Fruit fly (Drosophila melanogaster) whole organism, embryonic: ENCODE results near the gene CG34347.
A peak's percentile ranks its signal among the peaks of the same experiment; 100 is the strongest.

Source experiments
- Blimp-1 ChIP-seq: fragments of 200-800 bp; sonication (Bioruptor generic); optimal IDR thresholded peaks from 3 replicates; lab custom pipeline; 2018; ENCODE audit warnings: missing biosample characterization, missing genetic modification characterization, mild to moderate bottlenecking, moderate library complexity, missing genetic modification reagents
- CG10209 ChIP-seq: fragments of 200-800 bp; sonication (Bioruptor generic); optimal IDR thresholded peaks from 3 replicates; lab custom pipeline; 2017; ENCODE audit warnings: missing biosample characterization, mild to moderate bottlenecking, missing genetic modification characterization, missing genetic modification reagents
- CG10431 ChIP-seq: fragments of 200-800 bp; sonication (Bioruptor generic); optimal IDR thresholded peaks from 3 replicates; lab custom pipeline; 2018; ENCODE audit warnings: missing biosample characterization, mild to moderate bottlenecking, missing genetic modification characterization
- CG11093 ChIP-seq: fragments of 200-800 bp; sonication (Bioruptor generic); IDR thresholded peaks from 3 replicates; pipeline ENCODE4 v1.3.6; 2022; ENCODE audit warnings: missing biosample characterization, missing genetic modification characterization
- CG11696 ChIP-seq: fragments of 200-800 bp; sonication (Bioruptor generic); IDR thresholded peaks from 2 replicates; pipeline ENCODE4 v1.3.6; 2022; ENCODE audit warnings: missing biosample characterization, missing genetic modification characterization
- CG13287 ChIP-seq: fragments of 200-800 bp; sonication (Bioruptor generic); IDR thresholded peaks from 2 replicates; pipeline ENCODE4 v1.3.6; 2022; ENCODE audit warnings: missing biosample characterization, missing genetic modification characterization; ENCODE audit not compliant: partially characterized antibody
- CG13894 ChIP-seq: fragments of 200-800 bp; sonication (Bioruptor generic); optimal IDR thresholded peaks from 3 replicates; lab custom pipeline; 2018; ENCODE audit warnings: missing biosample characterization, mild to moderate bottlenecking, missing genetic modification characterization, moderate library complexity
- CG14441 ChIP-seq: fragments of 200-800 bp; sonication (Bioruptor generic); IDR thresholded peaks from 2 replicates; pipeline ENCODE4 v1.3.6; 2022; ENCODE audit warnings: missing biosample characterization, missing genetic modification characterization
- CG15011 ChIP-seq: fragments of 200-800 bp; sonication (Bioruptor generic); optimal IDR thresholded peaks from 3 replicates; lab custom pipeline; 2018; ENCODE audit warnings: missing biosample characterization, mild to moderate bottlenecking, missing genetic modification characterization
- CG15514 ChIP-seq: fragments of 200-800 bp; sonication (Bioruptor generic); optimal IDR thresholded peaks from 3 replicates; lab custom pipeline; 2017; ENCODE audit warnings: missing biosample characterization, missing genetic modification characterization, mild to moderate bottlenecking, moderate library complexity, missing genetic modification reagents
- CG1602 ChIP-seq: fragments of 200-800 bp; sonication (Bioruptor generic); optimal IDR thresholded peaks from 3 replicates; lab custom pipeline; 2016; ENCODE audit warnings: missing biosample characterization, missing genetic modification characterization
- CG17328 ChIP-seq: fragments of 200-800 bp; sonication (Bioruptor generic); IDR thresholded peaks from 2 replicates; pipeline ENCODE4 v1.3.6; 2022; ENCODE audit warnings: missing biosample characterization, missing genetic modification characterization
- CG17568 ChIP-seq: fragments of 200-800 bp; sonication (Bioruptor generic); optimal IDR thresholded peaks from 2 replicates; lab custom pipeline; 2018; ENCODE audit warnings: missing biosample characterization, mild to moderate bottlenecking, missing genetic modification characterization, moderate library complexity
- CG17829 ChIP-seq: fragments of 200-800 bp; optimal IDR thresholded peaks from 2 replicates; lab custom pipeline; 2019; ENCODE audit warnings: missing biosample characterization, mild to moderate bottlenecking, missing genetic modification characterization, moderate library complexity
- CG32772 ChIP-seq: fragments of 200-800 bp; sonication (Bioruptor generic); IDR thresholded peaks from 2 replicates; pipeline ENCODE4 v1.3.6; 2022; ENCODE audit warnings: missing biosample characterization, missing genetic modification characterization
- CG4820 ChIP-seq: fragments of 200-800 bp; sonication (Bioruptor generic); optimal IDR thresholded peaks from 3 replicates; lab custom pipeline; 2016; ENCODE audit warnings: missing biosample characterization, missing genetic modification characterization
- CG4854 ChIP-seq: fragments of 200-800 bp; sonication (Bioruptor generic); optimal IDR thresholded peaks from 2 replicates; lab custom pipeline; 2016; ENCODE audit warnings: missing biosample characterization, missing genetic modification characterization, inconsistent platforms
- CG7556 ChIP-seq: fragments of 200-800 bp; sonication (Bioruptor generic); optimal IDR thresholded peaks from 2 replicates; lab custom pipeline; 2017; ENCODE audit warnings: missing biosample characterization, mild to moderate bottlenecking, missing genetic modification characterization
- CG9797 ChIP-seq: fragments of 200-800 bp; sonication (Bioruptor generic); optimal IDR thresholded peaks from 3 replicates; lab custom pipeline; 2018; ENCODE audit warnings: missing biosample characterization, mild to moderate bottlenecking, missing genetic modification characterization
- CG9876 ChIP-seq: fragments of 200-800 bp; sonication (Bioruptor generic); optimal IDR thresholded peaks from 2 replicates; lab custom pipeline; 2016; ENCODE audit warnings: missing biosample characterization, missing genetic modification characterization
- CHES-1-like ChIP-seq: fragments of 200-800 bp; sonication (Bioruptor generic); optimal IDR thresholded peaks from 2 replicates; lab custom pipeline; 2016; ENCODE audit warnings: missing biosample characterization, missing genetic modification characterization
- CrebB ChIP-seq: fragments of 200-800 bp; sonication (Bioruptor generic); optimal IDR thresholded peaks from 3 replicates; lab custom pipeline; 2018; ENCODE audit warnings: missing biosample characterization, mild to moderate bottlenecking, missing genetic modification characterization
- Dad ChIP-seq: fragments of 200-800 bp; sonication (Bioruptor generic); optimal IDR thresholded peaks from 3 replicates; lab custom pipeline; 2016; ENCODE audit warnings: missing biosample characterization, missing genetic modification characterization
- Dek ChIP-seq: fragments of 200-800 bp; sonication (Bioruptor generic); optimal IDR thresholded peaks from 3 replicates; lab custom pipeline; 2019; ENCODE audit warnings: missing biosample characterization, mild to moderate bottlenecking, missing genetic modification characterization, moderate library complexity
- Dip2 ChIP-seq: fragments of 200-800 bp; sonication (Bioruptor generic); IDR thresholded peaks from 2 replicates; pipeline ENCODE4 v1.3.6; 2022; ENCODE audit warnings: missing biosample characterization, missing genetic modification characterization
- Dp ChIP-seq: fragments of 200-800 bp; sonication (Bioruptor generic); optimal IDR thresholded peaks from 2 replicates; lab custom pipeline; 2018; ENCODE audit warnings: missing biosample characterization, mild to moderate bottlenecking, missing genetic modification characterization, moderate library complexity
- H15 ChIP-seq: fragments of 200-800 bp; sonication (Bioruptor generic); IDR thresholded peaks from 3 replicates; pipeline ENCODE4 v1.3.6; 2022; ENCODE audit warnings: missing biosample characterization, missing genetic modification characterization
- H2.0 ChIP-seq: fragments of 200-800 bp; sonication (Bioruptor generic); IDR thresholded peaks from 2 replicates; pipeline ENCODE4 v1.3.6; 2022; ENCODE audit warnings: missing biosample characterization, missing genetic modification characterization
- HLH3B ChIP-seq: fragments of 200-800 bp; sonication (Bioruptor generic); IDR thresholded peaks from 2 replicates; pipeline ENCODE4 v1.3.6; 2022; ENCODE audit warnings: missing biosample characterization, missing genetic modification characterization
- Oli ChIP-seq: fragments of 200-800 bp; sonication (Bioruptor generic); optimal IDR thresholded peaks from 2 replicates; lab custom pipeline; 2018; ENCODE audit warnings: missing biosample characterization, mild to moderate bottlenecking, missing genetic modification characterization, moderate library complexity
- Opbp ChIP-seq: fragments of 200-800 bp; sonication (Bioruptor generic); IDR thresholded peaks from 3 replicates; pipeline ENCODE4 v1.3.6; 2022; ENCODE audit warnings: missing biosample characterization, missing genetic modification characterization; ENCODE audit not compliant: partially characterized antibody
- PHDP ChIP-seq: fragments of 200-800 bp; sonication (Bioruptor generic); optimal IDR thresholded peaks from 3 replicates; lab custom pipeline; 2018; ENCODE audit warnings: missing biosample characterization, mild to moderate bottlenecking, missing genetic modification characterization, moderate library complexity
- amos ChIP-seq: fragments of 200-800 bp; sonication (Bioruptor generic); IDR thresholded peaks from 2 replicates; pipeline ENCODE4 v1.3.6; 2022; ENCODE audit warnings: missing biosample characterization, missing genetic modification characterization; ENCODE audit not compliant: partially characterized antibody
- ase ChIP-seq: fragments of 200-800 bp; sonication (Bioruptor generic); IDR thresholded peaks from 3 replicates; pipeline ENCODE4 v1.3.6; 2022; ENCODE audit warnings: missing biosample characterization, missing genetic modification characterization
- da ChIP-seq: fragments of 200-800 bp; sonication (Bioruptor generic); optimal IDR thresholded peaks from 2 replicates; lab custom pipeline; 2016; ENCODE audit warnings: missing biosample characterization, missing genetic modification characterization
- dati ChIP-seq: fragments of 200-800 bp; sonication (Bioruptor generic); IDR thresholded peaks from 2 replicates; pipeline ENCODE4 v1.3.6; 2022; ENCODE audit warnings: missing biosample characterization, missing genetic modification characterization
- eyg ChIP-seq: fragments of 200-800 bp; sonication (Bioruptor generic); optimal IDR thresholded peaks from 3 replicates; lab custom pipeline; 2016; ENCODE audit warnings: missing biosample characterization, missing genetic modification characterization
- fru ChIP-seq: fragments of >200 bp; optimal IDR thresholded peaks from 2 replicates; lab custom pipeline; 2017
- h ChIP-seq: fragments of >200 bp; optimal IDR thresholded peaks from 2 replicates; lab custom pipeline; 2017
- ind ChIP-seq: fragments of 200-800 bp; sonication (Bioruptor generic); optimal IDR thresholded peaks from 3 replicates; lab custom pipeline; 2016; ENCODE audit warnings: missing biosample characterization, missing genetic modification characterization
- lbe ChIP-seq: fragments of 200-800 bp; sonication (Bioruptor generic); optimal IDR thresholded peaks from 2 replicates; lab custom pipeline; 2016; ENCODE audit warnings: missing biosample characterization, mild to moderate bottlenecking, missing genetic modification characterization
- pan ChIP-seq, 4 experiments: fragments of >200 bp in 3 of 4; fragments of 200-800 bp in 1 of 4; sonication (Bioruptor generic) in 1 of 4; optimal IDR thresholded peaks in 3 of 4; IDR thresholded peaks in 1 of 4; 2 replicates each; pipeline versions ENCODE4 v1.3.6 to Lab custom; 2017 to 2022; ENCODE audit warnings: missing biosample characterization in 2 of 4, missing genetic modification characterization in 2 of 4, mixed read lengths in 1 of 4
- pfk ChIP-seq: fragments of 200-800 bp; sonication (Bioruptor generic); optimal IDR thresholded peaks from 2 replicates; lab custom pipeline; 2018; ENCODE audit warnings: missing biosample characterization, mild to moderate bottlenecking, missing genetic modification characterization, moderate library complexity
- sd ChIP-seq: fragments of 200-800 bp; sonication (Bioruptor generic); optimal IDR thresholded peaks from 3 replicates; lab custom pipeline; 2018; ENCODE audit warnings: missing biosample characterization, mild to moderate bottlenecking, missing genetic modification characterization, moderate library complexity
- slbo ChIP-seq: fragments of 200-800 bp; sonication (Bioruptor generic); IDR thresholded peaks from 2 replicates; pipeline ENCODE4 v1.3.6; 2022; ENCODE audit warnings: missing biosample characterization, missing genetic modification characterization
- sug ChIP-seq: fragments of 200-800 bp; optimal IDR thresholded peaks from 2 replicates; lab custom pipeline; 2019; ENCODE audit warnings: missing biosample characterization, mild to moderate bottlenecking, missing genetic modification characterization, moderate library complexity
- tna ChIP-seq: fragments of 200-800 bp; sonication (Bioruptor generic); IDR thresholded peaks from 2 replicates; pipeline ENCODE4 v1.3.6; 2022; ENCODE audit warnings: missing biosample characterization, missing genetic modification characterization; ENCODE audit not compliant: partially characterized antibody
- twi ChIP-seq: fragments of 200-800 bp; optimal IDR thresholded peaks from 2 replicates; lab custom pipeline; 2019; ENCODE audit warnings: missing biosample characterization, mild to moderate bottlenecking, missing genetic modification characterization, moderate library complexity
- usp ChIP-seq: fragments of >200 bp; optimal IDR thresholded peaks from 2 replicates; lab custom pipeline; 2017; ENCODE audit warnings: missing biosample characterization, missing genetic modification characterization
- vnd ChIP-seq: fragments of 200-800 bp; sonication (Bioruptor generic); IDR thresholded peaks from 3 replicates; pipeline ENCODE4 v1.3.6; 2022; ENCODE audit warnings: missing biosample characterization, missing genetic modification characterization; ENCODE audit not compliant: partially characterized antibody
- zen2 ChIP-seq: fragments of 200-800 bp; sonication (Bioruptor generic); IDR thresholded peaks from 3 replicates; pipeline ENCODE4 v1.3.6; 2022; ENCODE audit warnings: missing biosample characterization, missing genetic modification characterization; ENCODE audit not compliant: partially characterized antibody
- zf30C ChIP-seq: fragments of 200-800 bp; sonication (Bioruptor generic); optimal IDR thresholded peaks from 3 replicates; lab custom pipeline; 2018; ENCODE audit warnings: missing biosample characterization, mild to moderate bottlenecking, missing genetic modification characterization

The CG34347 gene

DNA sequence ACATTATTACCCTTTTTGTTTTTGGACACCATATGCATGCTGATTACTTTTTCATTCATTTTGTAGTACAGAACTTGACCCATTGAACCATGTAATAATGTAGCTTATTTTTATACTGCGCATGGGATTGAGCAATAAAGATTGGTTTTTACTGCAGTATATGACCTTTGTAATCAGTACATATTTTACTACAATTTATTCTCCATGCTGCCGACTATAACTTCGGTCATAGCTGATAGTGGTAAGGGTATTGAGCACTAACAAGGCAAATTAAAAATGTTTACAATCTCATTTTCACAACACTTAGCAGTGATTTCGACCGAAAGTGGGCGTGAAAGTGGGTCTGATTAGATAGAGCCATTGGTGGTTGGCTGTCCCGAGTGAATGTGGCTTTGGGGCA, 4.5 kb upstream of the CG34347 start (continued):
- TF ChIP-seq CG9797 (GFP tag; lab: Kevin White, UChicago) (no peak), Blimp-1 (GFP tag; lab: Kevin White, UChicago) (no peak), CG15514 (GFP tag; lab: Kevin White, UChicago) (no peak), sd (tag; lab: Kevin White, UChicago) (no peak), h (lab: Kevin White, UChicago) (no peak), lbe (GFP tag; lab: Kevin White, UChicago) (no peak), Dip2 (GFP tag; lab: Robert Waterston, UW) (no peak), CG7556 (GFP tag; lab: Kevin White, UChicago) (no peak), HLH3B (GFP tag; lab: Robert Waterston, UW) (no peak), dati (GFP tag; lab: Robert Waterston, UW) (no peak), twi (tag; lab: Kevin White, UChicago) (no peak), CG17829 (tag; lab: Kevin White, UChicago) (no peak), tna (GFP tag; lab: Robert Waterston, UW) (no peak), usp (GFP tag; lab: Kevin White, UChicago) (no peak), PHDP (tag; lab: Kevin White, UChicago) (peak; percentile 6), CG32772 (GFP tag; lab: Robert Waterston, UW) (no peak), CG4820 (GFP tag; lab: Kevin White, UChicago) (no peak), CHES-1-like (no peak), zen2 (GFP tag; lab: Robert Waterston, UW) (no peak), pan (optimal IDR thresholded peaks at IDR 0.05; lab: Kevin White, UChicago) (no peak), pan (GFP tag; optimal IDR thresholded peaks at IDR 0.05 in 1 of 2, IDR thresholded peaks at IDR 0.05 in 1 of 2) (no peak), H2.0 (GFP tag; lab: Robert Waterston, UW) (no peak), CG9876 (GFP tag; lab: Kevin White, UChicago) (no peak), amos (GFP tag; lab: Robert Waterston, UW) (no peak), Opbp (GFP tag; lab: Robert Waterston, UW) (no peak), CG17328 (GFP tag; lab: Robert Waterston, UW) (no peak), ind (no peak), da (GFP tag; lab: Kevin White, UChicago) (no peak), CG14441 (no peak), CrebB (tag; lab: Kevin White, UChicago) (no peak), CG10209 (GFP tag; lab: Kevin White, UChicago) (peak; percentile 1), CG1602 (GFP tag; lab: Kevin White, UChicago) (no peak), CG4854 (GFP tag; lab: Kevin White, UChicago) (no peak), CG17568 (GFP tag; lab: Kevin White, UChicago) (no peak), CG13894 (tag; lab: Kevin White, UChicago) (no peak), pfk (no peak), slbo (GFP tag; lab: Robert Waterston, UW) (no peak), CG10431 (GFP tag; lab: Kevin White, UChicago) (no peak), sug (tag; lab: Kevin White, UChicago) (peak; percentile 34), CG13287 (GFP tag; lab: Robert Waterston, UW) (no peak), fru (lab: Kevin White, UChicago) (no peak), CG11093 (GFP tag; lab: Robert Waterston, UW) (no peak), Oli (tag; lab: Kevin White, UChicago) (peak; percentile 1), vnd (GFP tag; lab: Robert Waterston, UW) (no peak), Dek (tag; lab: Kevin White, UChicago) (no peak), CG15011 (GFP tag; lab: Kevin White, UChicago) (no peak), H15 (GFP tag; lab: Robert Waterston, UW) (no peak), zf30C (GFP tag; lab: Kevin White, UChicago) (no peak), eyg (GFP tag; lab: Kevin White, UChicago) (no peak), Dp (GFP tag; lab: Kevin White, UChicago) (no peak), CG11696 (GFP tag; lab: Robert Waterston, UW) (no peak), ase (no peak), Dad (GFP tag; lab: Kevin White, UChicago) (no peak)
